Worm (Caenorhabditis elegans) whole organism, L4/young adult: ENCODE measurements around the gene Y32F6A.5.

ENCODE experiments used
- W03F9.2 ChIP-seq: fragments of 150-350 bp; optimal IDR thresholded peaks from 2 replicates; lab custom pipeline; 2014; ENCODE audit warnings: missing biosample characterization, missing genetic modification characterization
- him-1 ChIP-seq: sonication (generic microtip); optimal IDR thresholded peaks from 2 replicates; lab custom pipeline; 2016; ENCODE audit warnings: missing genotype, missing genetic modification reagents, missing genetic modification characterization, missing compliant biosample characterization

- TF ChIP-seq him-1 (tag; lab: Kevin White, UChicago) (no peak), W03F9.2 (tag; lab: Kevin White, UChicago) (no peak)
Measured at ce11 chrV:10462066-10462465, 8.7 kb upstream of the Y32F6A.5 start, which contains the start of gene chw-1.
